Worm (Caenorhabditis elegans) whole organism, mixed stage, embryonic: ENCODE measurements around the gene rike-1.

Experiments used
- M03D4.4 ChIP-seq: sonication (generic microtip); optimal IDR thresholded peaks from 2 replicates; lab custom pipeline; 2017; ENCODE audit warnings: mild to moderate bottlenecking, missing genetic modification characterization, missing compliant biosample characterization
- bed-3 ChIP-seq: fragments of 200-800 bp; sonication (Bioruptor generic); optimal IDR thresholded peaks from 3 replicates; lab custom pipeline; 2018; ENCODE audit warnings: mild to moderate bottlenecking, missing genetic modification characterization, moderate library complexity, missing compliant biosample characterization
- blmp-1 ChIP-seq: fragments of 150-350 bp; optimal IDR thresholded peaks from 2 replicates; lab custom pipeline; 2014; ENCODE audit warnings: missing biosample characterization, missing genetic modification characterization
- ceh-39 ChIP-seq: fragments of 150-350 bp; optimal IDR thresholded peaks from 2 replicates; lab custom pipeline; 2014; ENCODE audit warnings: missing biosample characterization, missing genetic modification characterization
- ceh-83 ChIP-seq: fragments of 200-800 bp; sonication (Bioruptor generic); optimal IDR thresholded peaks from 2 replicates; lab custom pipeline; 2018; ENCODE audit warnings: mild to moderate bottlenecking, missing genetic modification characterization, missing compliant biosample characterization
- ces-1 ChIP-seq: fragments of 150-350 bp; optimal IDR thresholded peaks from 2 replicates; lab custom pipeline; 2014; ENCODE audit warnings: missing biosample characterization, missing genetic modification reagents, missing genetic modification characterization
- cnd-1 ChIP-seq: fragments of 200-800 bp; sonication (Bioruptor generic); optimal IDR thresholded peaks from 2 replicates; lab custom pipeline; 2018; ENCODE audit warnings: mild to moderate bottlenecking, missing genetic modification characterization, missing compliant biosample characterization
- drap-1 ChIP-seq: fragments of 200-800 bp; sonication (Bioruptor generic); optimal IDR thresholded peaks from 3 replicates; lab custom pipeline; 2018; ENCODE audit warnings: mild to moderate bottlenecking, missing genetic modification characterization, missing compliant biosample characterization
- elt-1 ChIP-seq: sonication (generic microtip); optimal IDR thresholded peaks from 2 replicates; lab custom pipeline; 2017; ENCODE audit warnings: missing genetic modification characterization, mild to moderate bottlenecking, missing compliant biosample characterization, antibody characterized with exemption, moderate library complexity, borderline replicate concordance; ENCODE audit not compliant: insufficient read depth
- ham-2 ChIP-seq: fragments of 200-800 bp; sonication (Bioruptor generic); optimal IDR thresholded peaks from 2 replicates; lab custom pipeline; 2018; ENCODE audit warnings: mild to moderate bottlenecking, missing genetic modification characterization, missing compliant biosample characterization
- hlh-1 ChIP-seq: fragments of 150-350 bp; optimal IDR thresholded peaks from 2 replicates; lab custom pipeline; 2014; ENCODE audit warnings: missing biosample characterization, missing genetic modification reagents, missing genetic modification characterization
- lin-13 ChIP-seq: fragments of 150-350 bp; optimal IDR thresholded peaks from 2 replicates; lab custom pipeline; 2014; ENCODE audit warnings: missing biosample characterization, missing genetic modification characterization
- lin-32 ChIP-seq: fragments of 200-800 bp; sonication (Bioruptor generic); optimal IDR thresholded peaks from 2 replicates; lab custom pipeline; 2018; ENCODE audit warnings: mild to moderate bottlenecking, missing genetic modification characterization, missing compliant biosample characterization
- mep-1 ChIP-seq: fragments of 150-350 bp; optimal IDR thresholded peaks from 2 replicates; lab custom pipeline; 2017; ENCODE audit warnings: missing biosample characterization, missing genetic modification reagents, missing genetic modification characterization, inconsistent platforms
- mls-2 ChIP-seq: sonication (generic microtip); optimal IDR thresholded peaks from 2 replicates; lab custom pipeline; 2016; ENCODE audit warnings: mild to moderate bottlenecking, missing genetic modification characterization, moderate library complexity, missing compliant biosample characterization
- nhr-12 ChIP-seq: fragments of 150-350 bp; optimal IDR thresholded peaks from 2 replicates; lab custom pipeline; 2014; ENCODE audit warnings: missing biosample characterization, missing genetic modification characterization
- nhr-2 ChIP-seq: fragments of 150-350 bp; optimal IDR thresholded peaks from 2 replicates; lab custom pipeline; 2014; ENCODE audit warnings: missing biosample characterization, missing genetic modification characterization
- pha-4 ChIP-seq: fragments of 150-350 bp; optimal IDR thresholded peaks from 2 replicates; lab custom pipeline; 2018; ENCODE audit warnings: missing biosample characterization, missing genetic modification reagents, missing genetic modification characterization
- snpc-4 ChIP-seq: fragments of 150-350 bp; optimal IDR thresholded peaks from 2 replicates; lab custom pipeline; 2014; ENCODE audit warnings: missing biosample characterization, missing genetic modification characterization
- sptf-1 ChIP-seq: sonication (generic microtip); optimal IDR thresholded peaks from 2 replicates; lab custom pipeline; 2017; ENCODE audit warnings: mild to moderate bottlenecking, missing genetic modification characterization, moderate library complexity, missing compliant biosample characterization
- tbx-8 ChIP-seq: fragments of 200-800 bp; sonication (Bioruptor generic); optimal IDR thresholded peaks from 2 replicates; lab custom pipeline; 2018; ENCODE audit warnings: mild to moderate bottlenecking, missing genetic modification characterization, moderate library complexity, missing compliant biosample characterization
- unc-120 ChIP-seq: sonication (generic microtip); optimal IDR thresholded peaks from 2 replicates; lab custom pipeline; 2017; ENCODE audit warnings: missing genetic modification characterization, missing compliant biosample characterization; ENCODE audit not compliant: poor library complexity, severe bottlenecking
- unc-62 ChIP-seq: fragments of 150-350 bp; optimal IDR thresholded peaks from 2 replicates; lab custom pipeline; 2014; ENCODE audit warnings: missing biosample characterization, missing genetic modification reagents, missing genetic modification characterization
- zip-8 ChIP-seq: fragments of 150-350 bp; optimal IDR thresholded peaks from 2 replicates; lab custom pipeline; 2014; ENCODE audit warnings: missing biosample characterization, missing genetic modification characterization
- ztf-11 ChIP-seq: fragments of 150-350 bp; optimal IDR thresholded peaks from 2 replicates; lab custom pipeline; 2014; ENCODE audit warnings: missing biosample characterization, missing genetic modification characterization

Gene rike-1

DNA sequence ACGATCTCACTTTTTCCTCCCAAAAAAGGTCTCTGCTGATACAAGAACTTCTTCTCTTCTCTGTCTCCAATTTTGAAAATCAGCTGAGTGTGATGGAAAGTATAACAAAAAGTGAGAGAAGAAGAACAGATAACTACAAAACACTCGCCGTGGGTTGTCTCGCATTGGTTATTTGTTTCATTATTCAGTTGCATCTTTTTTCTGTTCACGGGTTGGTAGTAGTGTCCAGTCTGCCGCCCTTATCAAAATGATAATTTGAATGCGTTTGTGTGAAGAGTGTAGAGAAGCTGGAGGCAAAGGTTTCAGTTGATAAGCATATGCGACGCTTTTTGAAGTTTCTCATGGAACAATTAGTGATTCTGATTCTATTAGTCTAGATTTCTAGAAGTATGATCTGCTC is 42.6 kb downstream of the rike-1 start:
- TF ChIP-seq cnd-1 (tag; lab: Kevin White, UChicago) (no peak), ceh-39 (tag; lab: Kevin White, UChicago) (no peak), ceh-83 (GFP tag; lab: Kevin White, UChicago) (no peak), elt-1 (tag; lab: Kevin White, UChicago) (no peak), unc-62 (no peak), pha-4 (no peak)

DNA sequence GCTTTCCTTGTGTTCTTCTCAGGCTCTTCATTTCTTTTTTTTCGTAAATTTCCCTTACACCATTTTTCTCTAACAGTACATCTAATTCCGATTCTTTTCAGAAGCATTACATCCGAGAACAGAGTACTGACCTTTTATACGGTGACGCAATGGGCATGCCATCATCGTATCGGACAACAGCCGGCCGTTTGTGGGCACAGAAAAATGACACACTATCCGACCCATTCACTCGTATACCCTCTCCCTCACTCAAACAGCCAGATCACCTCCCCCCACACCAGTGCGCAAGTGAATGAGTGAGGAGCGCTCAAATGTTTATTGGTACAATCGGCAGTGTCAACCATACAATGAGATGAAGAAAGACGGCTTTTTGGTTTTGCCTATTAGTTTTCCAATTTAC is 44.5 kb downstream of the rike-1 start, which contains the start of gene R02D5.24:
R02D5.24 (plus strand) TSS at position 205 of the 400 bp plus-strand sequence.
- TF ChIP-seq sptf-1 = peak; percentile 32
- no peak for TF ChIP-seq nhr-12 (tag; lab: Kevin White, UChicago)
- TF ChIP-seq zip-8 (tag; lab: Kevin White, UChicago) = peak; percentile 81
- TF ChIP-seq bed-3 (GFP tag; lab: Kevin White, UChicago) = no peak
- peak; percentile 99 for TF ChIP-seq nhr-2 (tag; lab: Kevin White, UChicago)
- peak; percentile 73 for TF ChIP-seq drap-1 (GFP tag; lab: Kevin White, UChicago)
- TF ChIP-seq M03D4.4 (tag; lab: Kevin White, UChicago) = no peak
- peak; percentile 10 for TF ChIP-seq hlh-1
- TF ChIP-seq cnd-1 (tag; lab: Kevin White, UChicago) = peak; percentile 56

DNA sequence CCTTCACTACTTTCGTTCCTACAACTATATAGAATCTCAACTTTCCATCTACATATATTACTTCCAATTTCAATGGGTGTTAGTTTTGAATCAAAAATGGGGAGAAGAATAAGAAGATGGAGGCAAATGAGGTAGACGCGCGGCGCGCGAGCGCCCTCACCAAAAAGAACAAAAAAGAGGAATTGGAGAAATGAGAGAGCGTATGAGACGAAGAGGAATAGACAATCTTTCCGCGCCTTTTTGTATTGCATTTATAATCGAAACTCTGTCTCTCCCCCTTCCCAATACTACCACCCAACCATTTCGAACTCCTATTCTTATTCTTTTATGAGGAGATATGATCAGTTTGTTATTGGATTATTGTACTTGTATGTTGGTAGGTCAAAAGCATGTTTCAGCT is 45.1 kb downstream of the rike-1 start:
- TF ChIP-seq ces-1 (GFP tag; lab: Kevin White, UChicago) = peak; percentile 15
- TF ChIP-seq drap-1 (GFP tag; lab: Kevin White, UChicago) = no peak
- TF ChIP-seq, all 35 proteins: peak for 1

DNA sequence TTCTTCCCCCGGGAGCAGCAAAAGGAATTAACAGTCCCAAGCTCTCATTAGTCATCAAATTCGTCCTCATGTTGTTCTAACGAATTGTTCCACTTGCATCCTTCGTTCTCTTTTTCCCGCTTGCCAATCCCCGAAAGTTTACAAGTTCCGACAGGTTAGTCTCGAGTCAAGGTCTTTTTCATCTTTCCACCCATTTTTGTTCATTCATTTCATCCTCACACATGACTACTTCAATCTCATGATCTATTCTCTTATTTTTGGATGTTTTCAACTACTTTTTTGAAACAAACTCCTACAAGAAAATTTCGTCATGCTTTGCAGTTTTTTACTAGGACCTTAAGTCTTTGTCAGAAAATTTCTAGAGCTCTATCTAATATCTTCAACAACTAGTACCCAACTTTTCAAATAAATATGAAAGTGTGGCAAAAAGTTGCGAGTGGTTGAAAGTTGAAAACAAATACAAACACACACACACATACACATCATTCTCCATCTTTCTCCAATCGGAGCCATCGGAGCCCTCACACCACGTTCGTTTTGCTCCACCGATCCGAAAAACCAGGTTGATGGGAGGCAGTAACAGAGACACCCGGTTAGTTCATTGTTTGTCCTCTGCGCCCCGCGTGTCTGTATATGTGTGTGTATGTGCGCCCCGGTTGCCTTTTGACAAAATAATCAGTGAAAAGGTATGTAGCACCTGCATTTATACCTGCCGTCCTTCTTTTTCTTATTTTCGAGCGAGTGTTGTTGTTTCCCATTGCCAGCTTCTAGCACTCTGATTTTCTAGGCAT is 46.4 kb downstream of the rike-1 start:
- TF ChIP-seq elt-1 (tag; lab: Kevin White, UChicago) (no peak), drap-1 (GFP tag; lab: Kevin White, UChicago) (peak; percentile 23)

DNA sequence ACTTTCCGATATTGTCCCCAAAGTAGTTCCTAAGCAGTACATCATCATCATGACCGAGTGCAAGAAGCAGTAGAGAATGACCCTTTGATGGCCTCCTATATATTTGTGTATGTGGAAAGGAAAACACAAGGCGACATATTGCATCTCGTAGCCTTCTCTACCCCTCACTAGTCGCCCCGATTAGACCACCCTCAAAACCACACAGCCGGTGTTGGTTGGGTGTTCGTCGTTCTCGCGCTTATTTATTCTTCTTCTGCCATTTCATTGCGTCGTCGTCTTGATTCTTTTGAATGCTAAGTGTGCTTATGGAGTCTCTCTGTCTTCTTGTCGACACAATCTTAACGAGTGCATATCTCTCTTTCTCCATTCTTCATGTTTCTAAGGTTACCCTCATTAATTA is 47.5 kb downstream of the rike-1 start:
- TF ChIP-seq tbx-8 (no peak), bed-3 (GFP tag; lab: Kevin White, UChicago) (no peak), mls-2 (peak; percentile 50), lin-13 (tag; lab: Kevin White, UChicago) (peak; percentile 51), ces-1 (GFP tag; lab: Kevin White, UChicago) (peak; percentile 8), mep-1 (tag; lab: Kevin White, UChicago) (peak; percentile 52), snpc-4 (tag; lab: Kevin White, UChicago) (no peak), cnd-1 (tag; lab: Kevin White, UChicago) (peak; percentile 22), ham-2 (GFP tag; lab: Kevin White, UChicago) (peak; percentile 63), pha-4 (no peak), elt-1 (tag; lab: Kevin White, UChicago) (no peak), sptf-1 (peak; percentile 46), zip-8 (tag; lab: Kevin White, UChicago) (no peak), hlh-1 (no peak), nhr-2 (tag; lab: Kevin White, UChicago) (peak; percentile 84), ceh-39 (tag; lab: Kevin White, UChicago) (no peak)
- TF ChIP-seq, all 35 proteins: peak for 8

DNA sequence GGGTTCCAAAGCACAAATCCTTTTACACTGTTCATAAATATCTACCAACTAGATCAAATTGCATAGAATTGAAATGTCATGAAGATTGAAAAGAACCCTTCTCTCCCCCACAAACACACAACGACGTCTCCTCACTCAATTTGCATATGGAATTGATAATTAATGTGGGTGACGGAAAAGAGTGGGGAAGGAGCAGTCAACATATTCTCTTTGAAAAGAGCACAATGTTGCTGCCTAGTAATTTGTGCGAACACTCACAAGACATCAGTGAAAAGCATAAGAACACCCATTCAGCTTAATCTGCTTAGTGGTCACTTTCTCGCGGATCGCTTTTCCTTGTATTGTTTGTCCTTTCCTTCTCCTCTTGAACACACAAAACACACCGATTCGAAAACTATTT is 49.2 kb downstream of the rike-1 start:
- TF ChIP-seq unc-62 (peak; percentile 27), elt-1 (tag; lab: Kevin White, UChicago) (no peak), ces-1 (GFP tag; lab: Kevin White, UChicago) (peak; percentile 86), drap-1 (GFP tag; lab: Kevin White, UChicago) (peak; percentile 51), lin-32 (GFP tag; lab: Kevin White, UChicago) (no peak), unc-120 (no peak)

DNA sequence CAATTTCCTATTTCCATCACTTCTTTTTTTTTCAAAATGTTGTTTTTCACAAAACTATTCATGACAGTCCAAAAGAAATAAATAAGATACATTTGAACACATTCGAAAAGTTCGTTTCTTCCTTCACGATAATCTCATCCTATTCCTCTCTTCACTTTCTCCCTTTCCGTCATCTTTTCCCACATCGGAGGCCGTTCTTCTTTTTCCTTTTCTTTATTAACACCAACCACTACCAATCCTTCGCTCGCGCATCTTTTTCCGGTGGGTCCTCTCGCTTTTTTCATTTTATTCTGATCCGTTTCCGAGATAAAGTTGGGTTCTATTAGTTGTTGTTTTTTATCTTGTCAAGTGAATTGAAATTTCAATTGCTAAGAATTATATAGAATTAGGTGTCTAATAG is 50.2 kb downstream of the rike-1 start:
- TF ChIP-seq elt-1 (tag; lab: Kevin White, UChicago) (peak; percentile 25), ztf-11 (tag; lab: Kevin White, UChicago) (no peak), blmp-1 (tag; lab: Kevin White, UChicago) (peak; percentile 89), snpc-4 (tag; lab: Kevin White, UChicago) (no peak)
